Fruit fly (Drosophila melanogaster) whole organism, prepupa: ENCODE results near the gene Rad1.

ENCODE experiments used
- OdsH ChIP-seq: fragments of 200-800 bp; sonication (Bioruptor generic); optimal IDR thresholded peaks from 3 replicates; lab custom pipeline; 2016; ENCODE audit warnings: missing biosample characterization, missing genetic modification characterization
- salr ChIP-seq, 2 experiments: fragments of 200-800 bp; sonication (Bioruptor generic); optimal IDR thresholded peaks; 3 replicates each; lab custom pipeline; 2016 to 2018; ENCODE audit warnings: missing biosample characterization in 2 of 2, missing genetic modification characterization in 2 of 2, mild to moderate bottlenecking in 1 of 2
- topi ChIP-seq: fragments of 200-800 bp; sonication (Bioruptor generic); optimal IDR thresholded peaks from 3 replicates; lab custom pipeline; 2016; ENCODE audit warnings: missing biosample characterization, missing genetic modification characterization

- no peak for TF ChIP-seq topi (GFP tag; lab: Kevin White, UChicago)
- TF ChIP-seq salr (GFP tag; optimal IDR thresholded peaks at IDR 0.05; lab: Kevin White, UChicago): no peak
- TF ChIP-seq OdsH (GFP tag; lab: Kevin White, UChicago): no peak
Measured at dm6 chr2L:2591569-2591968, 16.7 kb upstream of the Rad1 start, which contains the start of gene CG15394.
